Fruit fly (Drosophila melanogaster): ENCODE results near the gene mthl8.

mthl8 gene

dm6 chr3L:22069-22468 is at the start of gene mthl8:
TSS of gene mthl8 (plus strand) at chr3L:22428.
- no peak for TF ChIP-seq CG12768 (GFP tag; optimal IDR thresholded peaks at IDR 0.05)
- no peak for TF ChIP-seq cic (GFP tag; optimal IDR thresholded peaks at IDR 0.05)
- TF ChIP-seq Crg-1 (GFP tag; optimal IDR thresholded peaks at IDR 0.05) = no peak
- no peak for TF ChIP-seq Clk (GFP tag; optimal IDR thresholded peaks at IDR 0.05)
- TF ChIP-seq CG7101 (tag; optimal IDR thresholded peaks at IDR 0.05) = no peak
- TF ChIP-seq toe (GFP tag; optimal IDR thresholded peaks at IDR 0.05) = no peak
- no peak for TF ChIP-seq pad (GFP tag; optimal IDR thresholded peaks at IDR 0.05)
- TF ChIP-seq cnc (optimal IDR thresholded peaks at IDR 0.05) = no peak
- TF ChIP-seq CG5204 (GFP tag; optimal IDR thresholded peaks at IDR 0.05) = no peak
- no peak for TF ChIP-seq Hr96 (GFP tag; optimal IDR thresholded peaks at IDR 0.05)
- TF ChIP-seq tj (GFP tag; optimal IDR thresholded peaks at IDR 0.05) = no peak
- TF ChIP-seq kay (GFP tag; ENCODE audit: borderline replicate concordance) = no peak
- no peak for TF ChIP-seq CG33017 (tag; optimal IDR thresholded peaks at IDR 0.05)

- TF ChIP-seq CG5204 (GFP tag; optimal IDR thresholded peaks at IDR 0.05) (no peak), Clk (GFP tag; optimal IDR thresholded peaks at IDR 0.05) (no peak), CG14711 (tag; optimal IDR thresholded peaks at IDR 0.05) (no peak), CG7045 (GFP tag; optimal IDR thresholded peaks at IDR 0.05) (no peak), tj (GFP tag; optimal IDR thresholded peaks at IDR 0.05) (no peak), pad (GFP tag; optimal IDR thresholded peaks at IDR 0.05) (no peak)
These were observed 3.7 kb downstream of the mthl8 start for dm6 chr3L:25950-26349.

- no peak for TF ChIP-seq cnc (optimal IDR thresholded peaks at IDR 0.05)
These were observed 4.6 kb downstream of the mthl8 start for dm6 chr3L:26690-27271.

- TF ChIP-seq cic (GFP tag; optimal IDR thresholded peaks at IDR 0.05) (no peak), kay (GFP tag; ENCODE audit: borderline replicate concordance) (peak; percentile 2)
These were observed 7.5 kb downstream of the mthl8 start for dm6 chr3L:29658-30262.

dm6 chr3L:34650-35049 is 12.4 kb downstream of the mthl8 start:
- TF ChIP-seq CG14711 (tag; optimal IDR thresholded peaks at IDR 0.05) (no peak), Crg-1 (GFP tag; optimal IDR thresholded peaks at IDR 0.05) (no peak), CG1620 (GFP tag; optimal IDR thresholded peaks at IDR 0.05) (no peak), cic (GFP tag; optimal IDR thresholded peaks at IDR 0.05) (no peak)

dm6 chr3L:37965-38364 is 15.7 kb downstream of the mthl8 start:
- TF ChIP-seq toe (GFP tag; optimal IDR thresholded peaks at IDR 0.05) (no peak), pad (GFP tag; optimal IDR thresholded peaks at IDR 0.05) (no peak), Clk (GFP tag; optimal IDR thresholded peaks at IDR 0.05) (no peak), CG7045 (GFP tag; optimal IDR thresholded peaks at IDR 0.05) (no peak), Crg-1 (GFP tag; optimal IDR thresholded peaks at IDR 0.05) (no peak), cic (GFP tag; optimal IDR thresholded peaks at IDR 0.05) (no peak), CG14711 (tag; optimal IDR thresholded peaks at IDR 0.05) (no peak), CG12768 (GFP tag; optimal IDR thresholded peaks at IDR 0.05) (no peak), CG33017 (tag; optimal IDR thresholded peaks at IDR 0.05) (no peak), cnc (optimal IDR thresholded peaks at IDR 0.05) (no peak), CG1620 (GFP tag; optimal IDR thresholded peaks at IDR 0.05) (no peak), CG5204 (GFP tag; optimal IDR thresholded peaks at IDR 0.05) (no peak), tj (GFP tag; optimal IDR thresholded peaks at IDR 0.05) (no peak), Mnt (GFP tag; optimal IDR thresholded peaks at IDR 0.05) (no peak), kay (GFP tag; ENCODE audit: borderline replicate concordance) (no peak), Hr96 (GFP tag; optimal IDR thresholded peaks at IDR 0.05) (no peak), bab1 (GFP tag; optimal IDR thresholded peaks at IDR 0.05) (no peak)

- TF ChIP-seq CG7045 (GFP tag; optimal IDR thresholded peaks at IDR 0.05) (peak; percentile 11), kay (GFP tag; ENCODE audit: borderline replicate concordance) (peak; percentile 93), CG11617 (GFP tag; optimal IDR thresholded peaks at IDR 0.05) (no peak), pad (GFP tag; optimal IDR thresholded peaks at IDR 0.05) (peak; percentile 63), CG33017 (tag; optimal IDR thresholded peaks at IDR 0.05) (no peak)
These were observed 18.1 kb downstream of the mthl8 start for dm6 chr3L:40147-40875.

All from whole organism, adult.